Worm (Caenorhabditis elegans) whole organism, L1 larva: ENCODE results near the gene K08D8.10.
A peak's percentile ranks its signal among the peaks of the same experiment; 100 is the strongest.

Source experiments
- C34B4.2 ChIP-seq: sonication (generic microtip); optimal IDR thresholded peaks from 2 replicates; lab custom pipeline; 2017; ENCODE audit warnings: mild to moderate bottlenecking, missing genetic modification characterization, missing compliant biosample characterization
- F16B12.6 ChIP-seq: fragments of 150-350 bp; optimal IDR thresholded peaks from 2 replicates; lab custom pipeline; 2014; ENCODE audit warnings: missing biosample characterization, missing genetic modification characterization
- ceh-82 ChIP-seq, 3 experiments: fragments of 150-350 bp in 1 of 3; sonication (generic microtip) in 2 of 3; optimal IDR thresholded peaks; 2 replicates each; lab custom pipeline; 2014 to 2017; ENCODE audit warnings: missing biosample characterization in 3 of 3, missing genetic modification characterization in 3 of 3
- ceh-90 ChIP-seq: sonication (generic microtip); optimal IDR thresholded peaks from 2 replicates; lab custom pipeline; 2016; ENCODE audit warnings: missing genetic modification characterization, missing compliant biosample characterization
- dsc-1 ChIP-seq: sonication (generic microtip); optimal IDR thresholded peaks from 2 replicates; lab custom pipeline; 2016; ENCODE audit warnings: mild to moderate bottlenecking, missing genetic modification characterization, missing compliant biosample characterization
- efl-1 ChIP-seq, 4 experiments: fragments of 150-350 bp; optimal IDR thresholded peaks in 3 of 4; peaks in 1 of 4; 1 replicate in 1 of 4; 2 replicates in 3 of 4; lab custom pipeline; 2014; ENCODE audit warnings: missing biosample characterization in 2 of 4, missing genetic modification characterization in 2 of 4, missing genetic modification reagents in 2 of 4
- efl-3 ChIP-seq: fragments of 200-800 bp; sonication (Bioruptor generic); optimal IDR thresholded peaks from 2 replicates; lab custom pipeline; 2018; ENCODE audit warnings: mild to moderate bottlenecking, missing genetic modification characterization, missing compliant biosample characterization
- elt-2 ChIP-seq: sonication (generic microtip); optimal IDR thresholded peaks from 2 replicates; lab custom pipeline; 2016; ENCODE audit warnings: missing genetic modification characterization, mild to moderate bottlenecking, inconsistent platforms, missing compliant biosample characterization, missing genetic modification reagents
- fkh-10 ChIP-seq: sonication (generic microtip); optimal IDR thresholded peaks from 2 replicates; lab custom pipeline; 2017; ENCODE audit warnings: missing biosample characterization, missing genetic modification reagents, missing genetic modification characterization
- fkh-4 ChIP-seq: sonication (generic microtip); optimal IDR thresholded peaks from 2 replicates; lab custom pipeline; 2016; ENCODE audit warnings: missing compliant biosample characterization, missing genetic modification characterization, borderline replicate concordance
- fos-1 ChIP-seq: fragments of 150-350 bp; optimal IDR thresholded peaks from 2 replicates; lab custom pipeline; 2014; ENCODE audit warnings: missing biosample characterization, missing genetic modification characterization
- grh-1 ChIP-seq: fragments of 200-800 bp; sonication (Bioruptor generic); IDR thresholded peaks from 2 replicates; pipeline ENCODE4 v1.3.6; 2022; ENCODE audit warnings: missing genetic modification reagents, missing genetic modification characterization, missing compliant biosample characterization
- hlh-17 ChIP-seq: fragments of 200-800 bp; sonication (Bioruptor generic); optimal IDR thresholded peaks from 2 replicates; lab custom pipeline; 2018; ENCODE audit warnings: missing genetic modification characterization, mild to moderate bottlenecking, missing compliant biosample characterization, moderate library complexity, borderline replicate concordance
- hpl-2 ChIP-seq: fragments of 150-350 bp; optimal IDR thresholded peaks from 2 replicates; lab custom pipeline; 2014; ENCODE audit warnings: missing biosample characterization, missing genetic modification reagents, missing genetic modification characterization
- irx-1 ChIP-seq: sonication (generic microtip); optimal IDR thresholded peaks from 2 replicates; lab custom pipeline; 2016; ENCODE audit warnings: missing genetic modification characterization, missing compliant biosample characterization
- isw-1 ChIP-seq: fragments of 200-800 bp; sonication (Bioruptor generic); IDR thresholded peaks from 2 replicates; pipeline ENCODE4 v1.3.6; 2022; ENCODE audit warnings: missing genetic modification characterization, missing compliant biosample characterization
- lin-35 ChIP-seq, 2 experiments: fragments of 150-350 bp; optimal IDR thresholded peaks; 2 replicates each; lab custom pipeline; 2014; ENCODE audit warnings: missing biosample characterization in 2 of 2, missing genetic modification characterization in 2 of 2, missing genetic modification reagents in 2 of 2
- lsy-2 ChIP-seq, 2 experiments: fragments of 150-350 bp; optimal IDR thresholded peaks; 2 replicates each; lab custom pipeline; 2014; ENCODE audit warnings: missing biosample characterization in 2 of 2, missing genetic modification characterization in 2 of 2
- nhr-11 ChIP-seq: fragments of 150-350 bp; optimal IDR thresholded peaks from 2 replicates; lab custom pipeline; 2014; ENCODE audit warnings: missing biosample characterization, missing genetic modification characterization
- nhr-19 ChIP-seq: fragments of 200-800 bp; sonication (Bioruptor generic); conservative IDR thresholded peaks from 2 replicates; pipeline ENCODE4 v1.3.6; 2022; ENCODE audit warnings: missing genetic modification characterization, missing compliant biosample characterization
- nhr-28 ChIP-seq: fragments of 150-350 bp; optimal IDR thresholded peaks from 2 replicates; lab custom pipeline; 2014; ENCODE audit warnings: missing biosample characterization, missing genetic modification characterization
- nhr-76 ChIP-seq: sonication (generic microtip); optimal IDR thresholded peaks from 2 replicates; lab custom pipeline; 2017; ENCODE audit warnings: missing biosample characterization, missing genetic modification characterization
- nhr-84 ChIP-seq: sonication (generic microtip); optimal IDR thresholded peaks from 2 replicates; lab custom pipeline; 2017; ENCODE audit warnings: missing biosample characterization, missing genetic modification characterization
- nhr-85 ChIP-seq: sonication (generic microtip); peaks from one replicate; lab custom pipeline; 2016; ENCODE audit warnings: missing genetic modification characterization, inconsistent platforms, missing compliant biosample characterization
- pax-3 ChIP-seq: fragments of 200-800 bp; sonication (Bioruptor generic); optimal IDR thresholded peaks from 2 replicates; lab custom pipeline; 2018; ENCODE audit warnings: mild to moderate bottlenecking, missing genetic modification characterization, moderate library complexity, missing compliant biosample characterization
- snpc-4 ChIP-seq: fragments of 150-350 bp; optimal IDR thresholded peaks from 2 replicates; lab custom pipeline; 2014; ENCODE audit warnings: missing biosample characterization, missing genetic modification characterization
- snu-23 ChIP-seq: sonication (generic microtip); optimal IDR thresholded peaks from 2 replicates; lab custom pipeline; 2016; ENCODE audit warnings: missing genetic modification characterization, missing compliant biosample characterization
- sox-4 ChIP-seq: sonication (generic microtip); optimal IDR thresholded peaks from 2 replicates; lab custom pipeline; 2016; ENCODE audit warnings: missing genetic modification characterization, missing compliant biosample characterization
- sptf-1 ChIP-seq: fragments of 150-350 bp; optimal IDR thresholded peaks from 2 replicates; lab custom pipeline; 2014; ENCODE audit warnings: missing biosample characterization, missing genetic modification characterization
- sup-37 ChIP-seq: fragments of 200-800 bp; sonication (Bioruptor generic); optimal IDR thresholded peaks from 2 replicates; lab custom pipeline; 2018; ENCODE audit warnings: mild to moderate bottlenecking, missing genetic modification characterization, missing compliant biosample characterization
- swsn-7 ChIP-seq: sonication (generic microtip); optimal IDR thresholded peaks from 2 replicates; lab custom pipeline; 2016; ENCODE audit warnings: missing genetic modification characterization, missing compliant biosample characterization
- tlp-1 ChIP-seq: fragments of 150-350 bp; optimal IDR thresholded peaks from 2 replicates; lab custom pipeline; 2014; ENCODE audit warnings: missing biosample characterization, missing genetic modification characterization
- xbp-1 ChIP-seq: sonication (generic microtip); optimal IDR thresholded peaks from 2 replicates; lab custom pipeline; 2016; ENCODE audit warnings: missing genetic modification characterization, missing compliant biosample characterization
- zag-1 ChIP-seq: fragments of 150-350 bp; optimal IDR thresholded peaks from 2 replicates; lab custom pipeline; 2014; ENCODE audit warnings: missing biosample characterization, missing genetic modification characterization
- zip-4 ChIP-seq: fragments of 200-800 bp; sonication (Bioruptor generic); optimal IDR thresholded peaks from 2 replicates; lab custom pipeline; 2018; ENCODE audit warnings: mild to moderate bottlenecking, missing genetic modification characterization, moderate library complexity, missing compliant biosample characterization

K08D8.10 gene

ce11 chrIV:12893166-12893565, 7.2 kb upstream of the K08D8.10 start, which contains the start of gene K08D8.12:
K08D8.12 (plus strand) TSS chrIV:12893466.
- TF ChIP-seq elt-2 (tag; lab: Kevin White, UChicago) (no peak), nhr-85 (tag; lab: Kevin White, UChicago) (peak; percentile 6), nhr-11 (tag; lab: Kevin White, UChicago) (no peak)

ce11 chrIV:12894996-12895395, 5.4 kb upstream of the K08D8.10 start, which contains the start of gene K08D8.11:
K08D8.11 (plus strand) TSS chrIV:12895296.
- TF ChIP-seq efl-3 (no peak), swsn-7 (tag; lab: Kevin White, UChicago) (no peak), fkh-4 (tag; lab: Kevin White, UChicago) (no peak), nhr-28 (tag; lab: Kevin White, UChicago) (no peak), tlp-1 (tag; lab: Kevin White, UChicago) (no peak), nhr-84 (tag; lab: Kevin White, UChicago) (no peak), nhr-11 (tag; lab: Kevin White, UChicago) (no peak), pax-3 (tag; lab: Kevin White, UChicago) (no peak), snu-23 (GFP tag; lab: Kevin White, UChicago) (no peak), isw-1 (GFP tag; lab: Robert Waterston, UW) (no peak), hlh-17 (no peak)
- TF ChIP-seq, all 84 proteins: peak for 0

- TF ChIP-seq nhr-76, result no peak
- peak; percentile 58 for TF ChIP-seq elt-2 (tag; lab: Kevin White, UChicago)
- TF ChIP-seq lin-35 (GFP tag; optimal IDR thresholded peaks at IDR 0.05; lab: Kevin White, UChicago), result peak in 1 of 2 experiments; percentile 24
Observed at ce11 chrIV:12896371-12896882, 3.9 kb upstream of the K08D8.10 start, which contains the start of gene K08D8.7. K08D8.7 (plus strand) TSS chrIV:12896832.

- TF ChIP-seq sptf-1, result no peak
- TF ChIP-seq zag-1 (tag; lab: Kevin White, UChicago), result no peak
- TF ChIP-seq zip-4 (GFP tag; lab: Kevin White, UChicago), result no peak
- TF ChIP-seq grh-1, result no peak
- no peak for TF ChIP-seq dsc-1
- TF ChIP-seq sox-4 (tag; lab: Kevin White, UChicago), result no peak
- no peak for TF ChIP-seq fkh-10
- no peak for TF ChIP-seq nhr-28 (tag; lab: Kevin White, UChicago)
- no peak for TF ChIP-seq lsy-2 (tag; optimal IDR thresholded peaks at IDR 0.05; lab: Kevin White, UChicago)
- no peak for TF ChIP-seq ceh-82 (tag; optimal IDR thresholded peaks at IDR 0.05; lab: Kevin White, UChicago)
- TF ChIP-seq F16B12.6, result no peak
Observed at ce11 chrIV:12897146-12897545, 3.2 kb upstream of the K08D8.10 start.

- TF ChIP-seq efl-1 (optimal IDR thresholded peaks at IDR 0.05; lab: Kevin White, UChicago) (no peak), efl-1 (GFP tag; optimal IDR thresholded peaks at IDR 0.05 in 1 of 2; lab: Kevin White, UChicago) (peak in 1 of 2 experiments; percentile 81), nhr-84 (tag; lab: Kevin White, UChicago) (no peak), sup-37 (GFP tag; lab: Kevin White, UChicago) (no peak), elt-2 (tag; lab: Kevin White, UChicago) (peak; percentile 4), C34B4.2 (no peak), ceh-90 (tag; lab: Kevin White, UChicago) (no peak)
Observed at ce11 chrIV:12898823-12899222, 1.5 kb upstream of the K08D8.10 start.

ce11 chrIV:12899392-12899791, 975 bp upstream of the K08D8.10 start, which contains the start of gene K08D8.9:
K08D8.9 (plus strand) TSS chrIV:12899692.
- no peak for TF ChIP-seq nhr-19 (GFP tag; lab: Robert Waterston, UW)
- no peak for TF ChIP-seq irx-1 (tag; lab: Kevin White, UChicago)
- no peak for TF ChIP-seq hpl-2 (GFP tag; lab: Kevin White, UChicago)
- TF ChIP-seq fos-1 (tag; lab: Kevin White, UChicago), result no peak
- TF ChIP-seq snu-23 (GFP tag; lab: Kevin White, UChicago), result no peak
- TF ChIP-seq xbp-1 (tag; lab: Kevin White, UChicago), result no peak
- TF ChIP-seq snpc-4 (tag; lab: Kevin White, UChicago), result no peak
